Worm (Caenorhabditis elegans) whole organism, young adult: ENCODE data around the gene nos-3.
A peak's percentile ranks its signal among the peaks of the same experiment; 100 is the strongest.

Source experiments
- hmg-1.2 ChIP-seq: fragments of 200-800 bp; sonication (Bioruptor generic); IDR thresholded peaks from 2 replicates; pipeline ENCODE4 v1.3.6; 2022; ENCODE audit warnings: missing genetic modification reagents, missing genetic modification characterization, missing compliant biosample characterization
- nhr-80 ChIP-seq: sonication (generic microtip); optimal IDR thresholded peaks from 2 replicates; lab custom pipeline; 2016; ENCODE audit warnings: missing genetic modification characterization, missing compliant biosample characterization

Gene nos-3

DNA sequence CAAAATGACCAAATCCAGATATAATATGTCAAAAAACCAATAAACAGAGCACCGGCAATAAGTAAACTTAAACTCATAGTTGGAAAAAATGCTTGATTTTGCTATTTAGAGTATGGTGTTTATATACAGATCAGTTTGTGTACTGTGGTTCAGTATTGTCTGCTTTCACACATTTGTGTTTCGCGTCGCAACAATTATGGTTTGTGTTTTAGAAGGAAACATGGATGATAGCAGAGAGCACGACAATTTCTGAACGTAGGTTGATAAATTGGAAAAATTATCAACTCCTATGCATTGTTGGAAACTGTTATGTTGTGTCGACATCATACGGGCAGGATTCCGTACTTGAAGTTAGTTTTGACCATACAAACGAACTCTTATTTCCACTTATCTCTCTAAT is 51.5 kb downstream of the nos-3 start, which contains the start of gene cyp-13A4:
Gene cyp-13A4 (minus strand): TSS at position 77 of the 400 bp plus-strand sequence.
- TF ChIP-seq hmg-1.2 (GFP tag; lab: Robert Waterston, UW), result no peak
- peak; percentile 80 for TF ChIP-seq nhr-80 (tag; lab: Kevin White, UChicago)
- TF ChIP-seq, all 124 proteins: peak for 1
